Fruit fly (Drosophila melanogaster) whole organism: ENCODE measurements around the gene Sqor.

Experiments used
- EcR ChIP-seq, 2 experiments: fragments of >200 bp; optimal IDR thresholded peaks; 2 replicates each; lab custom pipeline; 2017; ENCODE audit warnings: missing biosample characterization in 2 of 2, missing genetic modification characterization in 2 of 2, missing genetic modification reagents in 2 of 2
- pan ChIP-seq: fragments of >200 bp; optimal IDR thresholded peaks from 2 replicates; lab custom pipeline; 2017
- psq ChIP-seq: fragments of >200 bp; optimal IDR thresholded peaks from 2 replicates; lab custom pipeline; 2017
- usp ChIP-seq: fragments of >200 bp; optimal IDR thresholded peaks from 2 replicates; lab custom pipeline; 2017; ENCODE audit warnings: missing biosample characterization, missing genetic modification characterization, mixed read lengths

DNA sequence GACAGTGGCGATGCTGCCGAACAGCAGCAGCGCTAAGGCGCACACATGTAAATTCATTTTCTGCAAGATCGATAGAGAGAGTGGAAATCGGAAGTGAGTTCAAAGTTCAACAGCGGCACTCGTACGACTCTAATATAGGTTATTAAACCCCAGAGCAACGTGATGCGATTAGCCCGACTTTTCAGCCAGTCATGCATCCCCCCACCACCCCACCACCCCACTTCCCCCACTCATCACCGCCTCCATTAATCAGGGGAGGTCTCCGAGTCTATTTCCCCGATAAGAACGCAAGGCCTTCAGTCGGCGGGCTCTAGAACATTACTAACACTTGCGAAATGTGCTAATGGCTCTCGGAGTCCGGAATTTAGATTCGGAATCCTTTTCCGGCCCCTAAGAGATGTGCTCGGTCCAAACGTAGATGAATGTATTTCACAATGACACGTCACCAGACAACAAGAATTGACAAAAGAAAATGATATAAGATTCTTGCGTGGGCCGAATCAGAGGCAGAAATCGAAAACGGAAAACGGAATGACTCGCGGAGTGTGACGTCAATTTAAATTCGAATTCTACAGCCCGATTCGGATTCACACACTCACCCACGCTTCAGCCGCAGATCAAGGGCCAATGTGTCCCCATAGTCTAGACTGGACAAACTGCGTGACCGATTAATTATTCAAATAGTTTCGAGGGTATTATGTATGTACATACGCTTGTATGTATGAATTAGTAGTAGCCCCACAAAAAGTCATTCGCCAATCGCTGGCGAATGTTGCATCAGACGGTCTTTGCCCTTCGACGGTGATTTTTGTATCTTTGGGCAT is 14.1 kb upstream of the Sqor start:
- no peak for TF ChIP-seq usp (GFP tag; lab: Kevin White, UChicago)
- no peak for TF ChIP-seq pan (lab: Kevin White, UChicago)
- no peak for TF ChIP-seq psq
- TF ChIP-seq EcR (GFP tag; optimal IDR thresholded peaks at IDR 0.05; lab: Kevin White, UChicago): no peak
